Worm (Caenorhabditis elegans) whole organism, early embryonic: Measurements from ENCODE around the gene dop-3.

ENCODE experiments used
- B0310.2 ChIP-seq: sonication (generic microtip); optimal IDR thresholded peaks from 2 replicates; lab custom pipeline; 2016; ENCODE audit warnings: mild to moderate bottlenecking, missing genetic modification characterization, missing compliant biosample characterization
- aly-1 ChIP-seq: sonication (generic microtip); optimal IDR thresholded peaks from 2 replicates; lab custom pipeline; 2016; ENCODE audit warnings: missing genetic modification characterization, missing compliant biosample characterization
- ama-1 ChIP-seq: fragments of 150-350 bp; optimal IDR thresholded peaks from 2 replicates; lab custom pipeline; 2014
- pes-1 ChIP-seq: fragments of 200-800 bp; sonication (Bioruptor generic); IDR thresholded peaks from 2 replicates; pipeline ENCODE4 v1.3.6; 2022; ENCODE audit warnings: missing genetic modification reagents, missing genetic modification characterization, missing compliant biosample characterization
- scrt-1 ChIP-seq: fragments of 200-800 bp; sonication (Bioruptor generic); IDR thresholded peaks from 2 replicates; pipeline ENCODE4 v1.3.6; 2022; ENCODE audit warnings: missing genetic modification characterization, missing compliant biosample characterization
- tbx-37 ChIP-seq: fragments of 200-800 bp; sonication (Bioruptor generic); conservative IDR thresholded peaks from 2 replicates; pipeline ENCODE4 v1.3.6; 2022; ENCODE audit warnings: missing genetic modification reagents, missing genetic modification characterization, missing compliant biosample characterization
- tra-4 ChIP-seq: sonication (generic microtip); optimal IDR thresholded peaks from 2 replicates; lab custom pipeline; 2017; ENCODE audit warnings: missing genetic modification characterization, missing compliant biosample characterization

- TF ChIP-seq ama-1 (no peak), aly-1 (no peak), pes-1 (GFP tag; lab: Robert Waterston, UW) (no peak), B0310.2 (tag; lab: Kevin White, UChicago) (no peak), tra-4 (tag; lab: Kevin White, UChicago) (no peak), scrt-1 (GFP tag; lab: Robert Waterston, UW) (no peak), tbx-37 (GFP tag; lab: Robert Waterston, UW) (no peak)
These were observed 49.2 kb upstream of the dop-3 start, which contains the start of gene kqt-1 for ce11 chrX:6618712-6619111.
